Fruit fly (Drosophila melanogaster): ENCODE measurements around the gene CG33783.

CG33783 gene

DNA sequence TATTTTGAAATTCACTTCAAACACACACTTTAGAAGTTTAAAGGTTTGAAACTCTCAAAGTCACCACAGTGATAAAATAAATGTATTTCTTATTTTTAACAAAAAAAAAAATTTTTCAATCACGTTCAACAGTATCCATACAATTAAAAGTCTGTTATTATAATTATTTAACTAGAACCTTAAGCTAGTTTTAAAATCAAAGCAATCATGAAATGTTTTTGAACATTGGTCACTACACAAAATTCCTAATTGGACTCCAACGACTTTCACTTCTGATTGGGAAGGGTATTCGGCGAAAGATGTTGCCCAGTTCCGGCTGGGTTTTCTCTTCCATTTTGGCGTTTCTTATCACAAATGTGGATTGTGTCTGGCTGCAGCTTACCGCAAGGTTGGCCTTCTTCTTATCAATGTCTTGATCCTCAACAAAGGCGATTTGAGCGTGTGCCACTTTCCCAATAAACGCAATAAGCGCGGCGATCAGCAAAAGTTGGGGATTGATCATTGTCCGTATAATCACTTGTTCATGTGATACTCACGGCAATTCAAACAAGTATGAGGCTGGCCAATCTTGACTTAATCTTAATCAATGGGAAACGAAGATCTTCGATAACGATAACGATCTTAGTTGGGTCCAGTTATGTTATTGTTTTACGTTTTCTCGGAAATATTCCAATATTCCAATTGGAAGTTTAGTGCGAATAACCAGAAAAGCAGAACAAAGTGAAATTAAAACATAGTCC, 18.4 kb upstream of the CG33783 start (continued):
- TF ChIP-seq Dad (GFP tag; optimal IDR thresholded peaks at IDR 0.05) (no peak), CG17568 (GFP tag; optimal IDR thresholded peaks at IDR 0.05) (no peak), CG15479 (GFP tag; optimal IDR thresholded peaks at IDR 0.05) (no peak), vvl (GFP tag; IDR thresholded peaks at IDR 0.05) (no peak), zfh2 (GFP tag; optimal IDR thresholded peaks at IDR 0.05) (peak; percentile 7), sna (GFP tag; IDR thresholded peaks at IDR 0.05; ENCODE audit: partially characterized antibody) (no peak), CG4820 (GFP tag; optimal IDR thresholded peaks at IDR 0.05) (no peak), al (GFP tag; IDR thresholded peaks at IDR 0.05) (no peak), CG6765 (GFP tag; optimal IDR thresholded peaks at IDR 0.05) (no peak), dysf (GFP tag; IDR thresholded peaks at IDR 0.05) (0 out of 3 replicates have a peak, but pooled peaks have one; percentile 36), CG7928 (GFP tag; optimal IDR thresholded peaks at IDR 0.05) (no peak), Gsc (GFP tag; IDR thresholded peaks at IDR 0.05) (no peak), CG17359 (tag; optimal IDR thresholded peaks at IDR 0.05) (peak; percentile 22), en (GFP tag; optimal IDR thresholded peaks at IDR 0.05) (no peak), CG17328 (GFP tag; IDR thresholded peaks at IDR 0.05) (no peak), Dip3 (GFP tag; optimal IDR thresholded peaks at IDR 0.05) (no peak), cad (GFP tag; optimal IDR thresholded peaks at IDR 0.05) (no peak), Ravus (GFP tag; IDR thresholded peaks at IDR 0.05) (no peak), dan (GFP tag; IDR thresholded peaks at IDR 0.05) (no peak), CG12299 (tag; optimal IDR thresholded peaks at IDR 0.05) (no peak), CG10543 (GFP tag; optimal IDR thresholded peaks at IDR 0.05) (peak; percentile 6), CG8765 (GFP tag; IDR thresholded peaks at IDR 0.05) (no peak), gcm (GFP tag; optimal IDR thresholded peaks at IDR 0.05) (peak; percentile 24), Trl (optimal IDR thresholded peaks at IDR 0.05) (no peak), Trl (GFP tag; optimal IDR thresholded peaks at IDR 0.05) (no peak), pros (GFP tag; optimal IDR thresholded peaks at IDR 0.05) (peak; percentile 68), CG12236 (GFP tag; optimal IDR thresholded peaks at IDR 0.05) (no peak), Sin3A (optimal IDR thresholded peaks at IDR 0.05) (no peak), pb (GFP tag; optimal IDR thresholded peaks at IDR 0.05) (no peak), CG6272 (GFP tag; IDR thresholded peaks at IDR 0.05) (no peak), CG9609 (GFP tag; optimal IDR thresholded peaks at IDR 0.05) (no peak), CG13296 (GFP tag; optimal IDR thresholded peaks at IDR 0.05) (no peak), CG8924 (tag; optimal IDR thresholded peaks at IDR 0.05) (peak; percentile 11), sd (tag; optimal IDR thresholded peaks at IDR 0.05) (no peak), crol (GFP tag; IDR thresholded peaks at IDR 0.05) (no peak), scrt (GFP tag; optimal IDR thresholded peaks at IDR 0.05) (peak; percentile 5), Max (GFP tag; optimal IDR thresholded peaks at IDR 0.05) (peak; percentile 27), CG1529 (GFP tag; optimal IDR thresholded peaks at IDR 0.05) (peak; percentile 34), CG9437 (GFP tag; optimal IDR thresholded peaks at IDR 0.05) (peak; percentile 54)

- TF ChIP-seq Trl (optimal IDR thresholded peaks at IDR 0.05) (peak in 1 of 2 experiments; percentile 43), Trl (GFP tag; optimal IDR thresholded peaks at IDR 0.05) (no peak), jigr1 (GFP tag; IDR thresholded peaks at IDR 0.05) (no peak)
Measured at dm6 chr3R:10048775-10048841, 18.0 kb upstream of the CG33783 start, which contains the start of gene CG12811. CG12811 (minus strand) TSS chr3R:10048797.

dm6 chr3R:10048842-10049527, 17.6 kb upstream of the CG33783 start, which contains the start of gene ohgt:
ohgt (plus strand) TSS chr3R:10049199.
- TF ChIP-seq ewg (GFP tag; optimal IDR thresholded peaks at IDR 0.05), result peak; percentile 4
- peak; percentile 66 for TF ChIP-seq CG8290 (GFP tag; optimal IDR thresholded peaks at IDR 0.05)
- peak in 1 of 2 experiments; percentile 82 for TF ChIP-seq CG8290 (tag; optimal IDR thresholded peaks at IDR 0.05)
- peak in 1 of 2 experiments; percentile 26 for TF ChIP-seq Pdp1 (GFP tag; optimal IDR thresholded peaks at IDR 0.05)
- no peak for TF ChIP-seq ssp (GFP tag; IDR thresholded peaks at IDR 0.05)
- no peak for TF ChIP-seq Hr78 (GFP tag; optimal IDR thresholded peaks at IDR 0.05)
- TF ChIP-seq Mrtf (GFP tag; IDR thresholded peaks at IDR 0.05), result no peak
- no peak for TF ChIP-seq CG30431 (GFP tag; optimal IDR thresholded peaks at IDR 0.05)
- TF ChIP-seq zen2 (GFP tag; IDR thresholded peaks at IDR 0.05; ENCODE audit: partially characterized antibody), result no peak
- no peak for TF ChIP-seq Max (GFP tag; optimal IDR thresholded peaks at IDR 0.05)
- TF ChIP-seq maf-S (GFP tag; optimal IDR thresholded peaks at IDR 0.05), result no peak
- TF ChIP-seq CG10543 (GFP tag; optimal IDR thresholded peaks at IDR 0.05), result no peak
- TF ChIP-seq NC2α (GFP tag; optimal IDR thresholded peaks at IDR 0.05), result no peak
